Worm (Caenorhabditis elegans) whole organism, mixed stage, embryonic: ENCODE results near the gene T20D4.12.

Experiments used
- bed-3 ChIP-seq: fragments of 200-800 bp; sonication (Bioruptor generic); optimal IDR thresholded peaks from 3 replicates; lab custom pipeline; 2018; ENCODE audit warnings: mild to moderate bottlenecking, missing genetic modification characterization, moderate library complexity, missing compliant biosample characterization
- blmp-1 ChIP-seq: fragments of 150-350 bp; optimal IDR thresholded peaks from 2 replicates; lab custom pipeline; 2014; ENCODE audit warnings: missing biosample characterization, missing genetic modification characterization
- ces-1 ChIP-seq: fragments of 150-350 bp; optimal IDR thresholded peaks from 2 replicates; lab custom pipeline; 2014; ENCODE audit warnings: missing biosample characterization, missing genetic modification reagents, missing genetic modification characterization
- elt-3 ChIP-seq: fragments of 150-350 bp; optimal IDR thresholded peaks from 2 replicates; lab custom pipeline; 2014; ENCODE audit warnings: missing biosample characterization, missing genetic modification characterization
- mep-1 ChIP-seq: fragments of 150-350 bp; optimal IDR thresholded peaks from 2 replicates; lab custom pipeline; 2017; ENCODE audit warnings: missing biosample characterization, missing genetic modification reagents, missing genetic modification characterization, inconsistent platforms
- nhr-237 ChIP-seq: fragments of 150-350 bp; optimal IDR thresholded peaks from 2 replicates; lab custom pipeline; 2014; ENCODE audit warnings: missing biosample characterization, missing genetic modification characterization
- nhr-28 ChIP-seq: fragments of 150-350 bp; optimal IDR thresholded peaks from 2 replicates; lab custom pipeline; 2014; ENCODE audit warnings: missing biosample characterization, missing genetic modification characterization
- nhr-76 ChIP-seq: sonication (generic microtip); optimal IDR thresholded peaks from 2 replicates; lab custom pipeline; 2017; ENCODE audit warnings: missing biosample characterization, missing genetic modification characterization
- pha-4 ChIP-seq: fragments of 150-350 bp; optimal IDR thresholded peaks from 2 replicates; lab custom pipeline; 2018; ENCODE audit warnings: missing biosample characterization, missing genetic modification reagents, missing genetic modification characterization
- sem-2 ChIP-seq: fragments of 200-800 bp; sonication (Bioruptor generic); optimal IDR thresholded peaks from 2 replicates; lab custom pipeline; 2018; ENCODE audit warnings: mild to moderate bottlenecking, missing genetic modification characterization, missing compliant biosample characterization
- snpc-4 ChIP-seq: fragments of 150-350 bp; optimal IDR thresholded peaks from 2 replicates; lab custom pipeline; 2014; ENCODE audit warnings: missing biosample characterization, missing genetic modification characterization
- unc-62 ChIP-seq: fragments of 150-350 bp; optimal IDR thresholded peaks from 2 replicates; lab custom pipeline; 2014; ENCODE audit warnings: missing biosample characterization, missing genetic modification reagents, missing genetic modification characterization
- ztf-11 ChIP-seq: fragments of 150-350 bp; optimal IDR thresholded peaks from 2 replicates; lab custom pipeline; 2014; ENCODE audit warnings: missing biosample characterization, missing genetic modification characterization

DNA sequence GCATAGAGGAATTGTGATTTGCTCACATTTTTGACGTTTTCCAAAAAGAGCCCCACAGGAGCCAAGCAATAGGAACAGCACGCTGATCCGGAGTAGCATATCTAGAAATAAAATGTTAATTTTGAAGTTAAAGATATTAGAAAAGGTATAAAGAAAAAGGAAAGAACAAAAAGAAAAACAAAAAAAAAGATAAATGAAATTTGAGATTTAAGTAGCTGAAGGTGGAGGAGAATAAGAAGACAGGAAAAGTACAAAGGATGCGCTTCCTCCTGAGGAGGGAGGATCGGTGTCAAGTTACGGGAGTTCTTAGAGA, 47.9 kb downstream of the T20D4.12 start, which contains the start of gene cfz-2:
- TF ChIP-seq elt-3 (tag; lab: Kevin White, UChicago), result no peak
- TF ChIP-seq blmp-1 (tag; lab: Kevin White, UChicago), result no peak
- TF ChIP-seq nhr-76, result no peak
- TF ChIP-seq unc-62 (GFP tag; lab: Kevin White, UChicago), result no peak
- TF ChIP-seq ztf-11 (tag; lab: Kevin White, UChicago), result no peak
- TF ChIP-seq nhr-28, result no peak
- TF ChIP-seq nhr-237 (tag; lab: Kevin White, UChicago), result no peak
- TF ChIP-seq pha-4, result no peak
- no peak for TF ChIP-seq sem-2
- no peak for TF ChIP-seq snpc-4 (tag; lab: Kevin White, UChicago)
- TF ChIP-seq mep-1 (tag; lab: Kevin White, UChicago), result no peak
- TF ChIP-seq ces-1 (GFP tag; lab: Kevin White, UChicago), result no peak
- no peak for TF ChIP-seq bed-3 (GFP tag; lab: Kevin White, UChicago)
